Worm (Caenorhabditis elegans): ENCODE measurements around the gene ttr-33.

- TF ChIP-seq him-1 (tag; optimal IDR thresholded peaks at IDR 0.05) (no peak), dao-5 (tag; optimal IDR thresholded peaks at IDR 0.05) (no peak), W03F9.2 (tag; optimal IDR thresholded peaks at IDR 0.05) (no peak)
These were observed 29.3 kb downstream of the ttr-33 start for ce11 chrV:7808444-7808843.

Measured in whole organism, L4/young adult.